Worm (Caenorhabditis elegans): ENCODE data around the gene sumv-2.

Gene sumv-2

ce11 chrV:4647857-4648256, 30.5 kb downstream of the sumv-2 start, which contains the start of gene F41F3.3:
Gene F41F3.3, minus strand, starts transcription at chrV:4648239.
- no peak for TF ChIP-seq unc-62 (GFP tag; optimal IDR thresholded peaks at IDR 0.05)
- peak; percentile 19 for TF ChIP-seq lsy-12 (tag; optimal IDR thresholded peaks at IDR 0.05)
- TF ChIP-seq ceh-28 (tag; optimal IDR thresholded peaks at IDR 0.05) = no peak
- no peak for TF ChIP-seq nhr-43 (tag; optimal IDR thresholded peaks at IDR 0.05; ENCODE audit: poor library complexity, severe bottlenecking)
- TF ChIP-seq nhr-11 (tag; optimal IDR thresholded peaks at IDR 0.05) = no peak
- TF ChIP-seq nfya-1 (tag; optimal IDR thresholded peaks at IDR 0.05; ENCODE audit: insufficient read depth) = peak; percentile 18
- TF ChIP-seq snpc-4 (tag; optimal IDR thresholded peaks at IDR 0.05) = no peak
- TF ChIP-seq ama-1 (optimal IDR thresholded peaks at IDR 0.05) = peak; percentile 66
- TF ChIP-seq aly-2 (tag; optimal IDR thresholded peaks at IDR 0.05) = no peak
- TF ChIP-seq elt-1 (tag; optimal IDR thresholded peaks at IDR 0.05) = no peak
- peak; percentile 76 for TF ChIP-seq nhr-25 (tag; optimal IDR thresholded peaks at IDR 0.05)
- no peak for TF ChIP-seq unc-39 (tag; optimal IDR thresholded peaks at IDR 0.05)
- no peak for TF ChIP-seq fos-1 (tag; optimal IDR thresholded peaks at IDR 0.05)
- TF ChIP-seq elt-2 (tag; optimal IDR thresholded peaks at IDR 0.05) = no peak

- TF ChIP-seq ceh-16 (tag; optimal IDR thresholded peaks at IDR 0.05) = no peak
- TF ChIP-seq elt-3 (tag; optimal IDR thresholded peaks at IDR 0.05) = peak in 1 of 3 experiments; percentile 20
Measured at ce11 chrV:4648527-4648926, 31.2 kb downstream of the sumv-2 start, which contains the start of gene F41F3.8. Gene F41F3.8, plus strand, starts transcription at chrV:4648827.

- TF ChIP-seq R02D3.7 (tag; optimal IDR thresholded peaks at IDR 0.05) = no peak
- TF ChIP-seq mdl-1 (tag; optimal IDR thresholded peaks at IDR 0.05) = no peak
- TF ChIP-seq nhr-12 (tag; optimal IDR thresholded peaks at IDR 0.05) = no peak
- TF ChIP-seq nhr-25 (tag; optimal IDR thresholded peaks at IDR 0.05) = peak; percentile 80
Measured at ce11 chrV:4649649-4650384, 32.5 kb downstream of the sumv-2 start.

- TF ChIP-seq elt-1 (tag; optimal IDR thresholded peaks at IDR 0.05) = peak; percentile 33
- no peak for TF ChIP-seq fkh-2 (tag; optimal IDR thresholded peaks at IDR 0.05)
- peak; percentile 40 for TF ChIP-seq elt-2 (tag; optimal IDR thresholded peaks at IDR 0.05)
- TF ChIP-seq egl-27 (tag; optimal IDR thresholded peaks at IDR 0.05) = no peak
- TF ChIP-seq tbx-2 (tag; optimal IDR thresholded peaks at IDR 0.05) = no peak
- TF ChIP-seq nhr-28 (tag; optimal IDR thresholded peaks at IDR 0.05) = no peak
- no peak for TF ChIP-seq fkh-10 (GFP tag; optimal IDR thresholded peaks at IDR 0.05)
- TF ChIP-seq zag-1 (tag; optimal IDR thresholded peaks at IDR 0.05) = no peak
- TF ChIP-seq egl-5 (tag; optimal IDR thresholded peaks at IDR 0.05) = no peak
- TF ChIP-seq sea-2 (GFP tag; optimal IDR thresholded peaks at IDR 0.05) = no peak
- peak; percentile 2 for TF ChIP-seq nfya-1 (tag; optimal IDR thresholded peaks at IDR 0.05; ENCODE audit: insufficient read depth)
- no peak for TF ChIP-seq aly-2 (tag; optimal IDR thresholded peaks at IDR 0.05)
- TF ChIP-seq unc-39 (tag; optimal IDR thresholded peaks at IDR 0.05) = no peak
- no peak for TF ChIP-seq nhr-77 (tag; optimal IDR thresholded peaks at IDR 0.05)
- no peak for TF ChIP-seq hmg-11 (tag; optimal IDR thresholded peaks at IDR 0.05)
- TF ChIP-seq ceh-28 (tag; optimal IDR thresholded peaks at IDR 0.05) = no peak
- TF ChIP-seq pqm-1 (tag; optimal IDR thresholded peaks at IDR 0.05) = no peak
- TF ChIP-seq mml-1 (tag; optimal IDR thresholded peaks at IDR 0.05) = no peak
- TF ChIP-seq ztf-11 (tag; optimal IDR thresholded peaks at IDR 0.05) = no peak
- TF ChIP-seq nhr-25 (tag; optimal IDR thresholded peaks at IDR 0.05) = peak; percentile 89
- peak in 1 of 3 experiments; percentile 74 for TF ChIP-seq elt-3 (tag; optimal IDR thresholded peaks at IDR 0.05)
- no peak for TF ChIP-seq skn-1 (tag; optimal IDR thresholded peaks at IDR 0.05)
- TF ChIP-seq nhr-237 (tag; optimal IDR thresholded peaks at IDR 0.05) = no peak
Measured at ce11 chrV:4651480-4651879, 34.1 kb downstream of the sumv-2 start.

- TF ChIP-seq nhr-43 (tag; optimal IDR thresholded peaks at IDR 0.05; ENCODE audit: poor library complexity, severe bottlenecking) = no peak
- TF ChIP-seq unc-62 (GFP tag; optimal IDR thresholded peaks at IDR 0.05) = no peak
- no peak for TF ChIP-seq ztf-4 (tag; optimal IDR thresholded peaks at IDR 0.05)
- TF ChIP-seq R02D3.7 (tag; optimal IDR thresholded peaks at IDR 0.05) = no peak
- TF ChIP-seq pqm-1 (tag; optimal IDR thresholded peaks at IDR 0.05) = no peak
- TF ChIP-seq zag-1 (tag; optimal IDR thresholded peaks at IDR 0.05) = no peak
- no peak for TF ChIP-seq ceh-9 (tag; optimal IDR thresholded peaks at IDR 0.05)
- TF ChIP-seq egl-27 (tag; optimal IDR thresholded peaks at IDR 0.05) = no peak
- TF ChIP-seq sea-2 (GFP tag; optimal IDR thresholded peaks at IDR 0.05) = no peak
- TF ChIP-seq eor-1 (tag; optimal IDR thresholded peaks at IDR 0.05) = no peak
- no peak for TF ChIP-seq mml-1 (tag; optimal IDR thresholded peaks at IDR 0.05)
- no peak for TF ChIP-seq lsy-12 (tag; optimal IDR thresholded peaks at IDR 0.05)
- TF ChIP-seq daf-12 (tag; optimal IDR thresholded peaks at IDR 0.05) = no peak
- no peak for TF ChIP-seq mdl-1 (tag; optimal IDR thresholded peaks at IDR 0.05)
- no peak for TF ChIP-seq elt-2 (tag; optimal IDR thresholded peaks at IDR 0.05)
- no peak for TF ChIP-seq lin-15B (tag; optimal IDR thresholded peaks at IDR 0.05)
- TF ChIP-seq fkh-2 (tag; optimal IDR thresholded peaks at IDR 0.05) = no peak
- TF ChIP-seq jun-1 (tag; optimal IDR thresholded peaks at IDR 0.05) = no peak
- no peak for TF ChIP-seq aly-2 (tag; optimal IDR thresholded peaks at IDR 0.05)
- TF ChIP-seq nhr-67 (tag; optimal IDR thresholded peaks at IDR 0.05) = no peak
Measured at ce11 chrV:4653093-4653492, 35.7 kb downstream of the sumv-2 start.
